Worm (Caenorhabditis elegans): ENCODE data around the gene sir-2.1.
A peak's percentile ranks its signal among the peaks of the same experiment; 100 is the strongest.

Gene sir-2.1

DNA sequence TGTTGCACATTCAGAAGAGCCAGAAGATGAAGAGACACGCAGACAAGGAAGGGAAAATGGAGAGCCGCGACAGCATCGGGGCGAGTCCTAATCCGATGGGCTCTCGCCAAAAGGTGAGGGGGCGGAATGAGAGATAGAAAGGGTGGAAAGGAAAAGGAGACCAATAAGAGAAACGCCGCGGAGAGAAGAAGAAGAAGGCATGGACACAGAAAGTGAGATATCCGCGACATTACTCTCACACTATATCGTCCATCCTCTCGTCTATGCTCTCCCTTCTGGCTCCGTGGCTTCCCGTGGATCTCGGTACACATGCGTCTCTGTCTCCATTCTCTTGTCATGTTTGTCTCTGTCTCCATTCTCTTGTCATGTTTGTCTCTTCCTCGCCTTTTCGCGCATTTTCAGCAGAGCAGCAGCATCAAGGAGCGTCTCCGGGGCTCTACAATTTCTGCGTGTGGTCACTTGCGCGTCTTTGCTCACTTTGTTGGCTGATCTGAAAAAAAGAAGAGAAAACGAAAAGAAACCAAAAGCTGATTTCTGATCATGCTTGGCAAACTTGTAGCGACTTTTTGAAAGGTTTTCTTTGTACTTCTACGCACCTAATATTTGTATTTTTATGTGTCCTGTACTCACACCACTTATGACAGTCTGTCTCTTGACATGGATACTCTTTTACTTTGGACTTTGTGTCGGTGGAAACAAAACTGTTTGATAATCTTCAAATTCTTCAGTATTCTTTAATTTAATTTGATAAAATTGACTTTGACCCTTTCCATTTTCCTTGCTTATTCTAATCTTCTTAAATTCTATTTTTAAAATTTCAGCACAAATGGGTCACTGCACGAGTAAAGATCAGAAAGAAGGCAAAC is 37.4 kb upstream of the sir-2.1 start, which contains the start of gene gpa-7 (continued):
- TF ChIP-seq F37D6.2 (tag; optimal IDR thresholded peaks at IDR 0.05) (peak; percentile 64), gei-8 (GFP tag; optimal IDR thresholded peaks at IDR 0.05) (peak; percentile 65), sdz-12 (GFP tag; optimal IDR thresholded peaks at IDR 0.05) (no peak), attf-4 (tag; optimal IDR thresholded peaks at IDR 0.05) (no peak), mep-1 (tag; optimal IDR thresholded peaks at IDR 0.05) (peak; percentile 59), daf-8 (GFP tag; IDR thresholded peaks at IDR 0.05) (no peak), vab-7 (GFP tag; IDR thresholded peaks at IDR 0.05) (no peak), nhr-10 (tag; optimal IDR thresholded peaks at IDR 0.05) (no peak), nhr-76 (tag; optimal IDR thresholded peaks at IDR 0.05) (no peak), daf-16 (GFP tag; optimal IDR thresholded peaks at IDR 0.05) (no peak), daf-16 (tag; optimal IDR thresholded peaks at IDR 0.05) (no peak), set-16 (GFP tag; IDR thresholded peaks at IDR 0.05) (peak; percentile 72), dmd-6 (GFP tag; IDR thresholded peaks at IDR 0.05) (peak; percentile 24; the same call in 1 of the 2 replicates), hlh-30 (tag; optimal IDR thresholded peaks at IDR 0.05; ENCODE audit: insufficient read depth) (peak; percentile 48), fkh-10 (GFP tag; optimal IDR thresholded peaks at IDR 0.05) (peak; percentile 81), spr-1 (tag; optimal IDR thresholded peaks at IDR 0.05) (no peak), egl-43 (GFP tag; IDR thresholded peaks at IDR 0.05) (no peak), hif-1 (tag; optimal IDR thresholded peaks at IDR 0.05) (peak in 1 of 2 experiments; percentile 53), rbr-2 (tag; optimal IDR thresholded peaks at IDR 0.05) (peak; percentile 88), ctbp-1 (GFP tag; IDR thresholded peaks at IDR 0.05) (peak; percentile 89)

- TF ChIP-seq dpl-1 (GFP tag; optimal IDR thresholded peaks at IDR 0.05) (no peak), D1046.2 (GFP tag; IDR thresholded peaks at IDR 0.05) (no peak), nhr-102 (tag; optimal IDR thresholded peaks at IDR 0.05) (no peak), duxl-1 (tag; optimal IDR thresholded peaks at IDR 0.05; ENCODE audit: poor library complexity) (no peak), ctbp-1 (GFP tag; IDR thresholded peaks at IDR 0.05) (0 out of 2 replicates have a peak, but pooled peaks have one; percentile 22), ces-1 (GFP tag; optimal IDR thresholded peaks at IDR 0.05) (peak; percentile 28), ztf-7 (tag; optimal IDR thresholded peaks at IDR 0.05) (no peak), lin-1 (GFP tag; IDR thresholded peaks at IDR 0.05) (no peak), mdl-1 (tag; optimal IDR thresholded peaks at IDR 0.05) (no peak), aly-2 (tag; optimal IDR thresholded peaks at IDR 0.05) (no peak), hif-1 (tag; optimal IDR thresholded peaks at IDR 0.05) (no peak), aha-1 (tag) (peak; percentile 95), tag-97 (GFP tag; IDR thresholded peaks at IDR 0.05) (no peak), unc-130 (GFP tag; optimal IDR thresholded peaks at IDR 0.05) (no peak), daf-19 (GFP tag; conservative IDR thresholded peaks at IDR 0.05) (no peak), mxl-2 (GFP tag; conservative IDR thresholded peaks at IDR 0.05) (no peak), ceh-20 (GFP tag; IDR thresholded peaks at IDR 0.05) (no peak), lin-13 (GFP tag; optimal IDR thresholded peaks at IDR 0.05) (no peak), hmg-1.1 (GFP tag; IDR thresholded peaks at IDR 0.05) (0 out of 2 replicates have a peak, but pooled peaks have one; percentile 7)
These were observed 32.2 kb upstream of the sir-2.1 start for ce11 chrIV:10398244-10398643.

DNA sequence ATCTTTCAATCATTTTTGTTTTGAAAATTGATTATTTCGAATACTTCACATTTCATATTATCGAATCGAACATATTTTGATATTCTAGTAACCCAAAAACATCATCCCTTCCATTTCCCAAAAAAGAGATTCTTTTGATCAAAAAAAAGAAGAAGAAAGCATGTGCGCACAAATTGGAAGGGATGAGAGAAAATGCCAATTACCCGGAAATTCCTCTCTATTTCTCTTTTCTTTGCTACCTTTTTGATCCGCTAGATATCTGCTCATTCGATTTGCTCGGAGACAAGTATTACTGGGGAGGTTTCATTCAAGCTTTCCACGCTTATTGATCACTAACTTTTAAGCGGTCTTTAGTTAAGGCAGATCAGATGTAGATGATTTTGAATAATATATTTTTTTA is 30.8 kb upstream of the sir-2.1 start:
- TF ChIP-seq fkh-10 (GFP tag; optimal IDR thresholded peaks at IDR 0.05) (peak; percentile 10), F10B5.3 (tag; optimal IDR thresholded peaks at IDR 0.05) (no peak), ces-1 (GFP tag; optimal IDR thresholded peaks at IDR 0.05) (peak; percentile 38)
